Worm (Caenorhabditis elegans): ENCODE results near the gene W06G6.9.

- TF ChIP-seq flt-1 (GFP tag; IDR thresholded peaks at IDR 0.05) (no peak), ztf-29 (GFP tag; IDR thresholded peaks at IDR 0.05) (no peak), T22C8.4 (GFP tag; IDR thresholded peaks at IDR 0.05) (no peak), med-1 (GFP tag; optimal IDR thresholded peaks at IDR 0.05; ENCODE audit: insufficient read depth) (no peak), klf-2 (GFP tag; conservative IDR thresholded peaks at IDR 0.05) (no peak), ref-1 (GFP tag; conservative IDR thresholded peaks at IDR 0.05) (no peak)
Measured at ce11 chrV:16638204-16638603, 8.1 kb downstream of the W06G6.9 start, which contains the start of gene srw-76.

Measured in whole organism, midembryonic.